Fruit fly (Drosophila melanogaster) whole organism, pupa: Measurements from ENCODE around the gene Taf10.

Source experiments
- CG12605 ChIP-seq: fragments of 200-800 bp; sonication (Bioruptor generic); IDR thresholded peaks from 2 replicates; pipeline ENCODE4 v1.3.6; 2022; ENCODE audit warnings: missing biosample characterization, missing genetic modification characterization
- CG13204 ChIP-seq: fragments of 200-800 bp; sonication (Bioruptor generic); optimal IDR thresholded peaks from 2 replicates; lab custom pipeline; 2018; ENCODE audit warnings: missing biosample characterization, mild to moderate bottlenecking, missing genetic modification characterization, moderate library complexity
- CG14655 ChIP-seq: fragments of 200-800 bp; sonication (Bioruptor generic); optimal IDR thresholded peaks from 3 replicates; lab custom pipeline; 2017; ENCODE audit warnings: mild to moderate bottlenecking, missing biosample characterization, missing genetic modification reagents, missing genetic modification characterization
- CG32121 ChIP-seq: fragments of 200-800 bp; sonication (Bioruptor generic); IDR thresholded peaks from 2 replicates; pipeline ENCODE4 v1.3.6; 2022; ENCODE audit warnings: missing biosample characterization, missing genetic modification characterization
- CG4496 ChIP-seq: fragments of 200-800 bp; sonication (Bioruptor generic); IDR thresholded peaks from 3 replicates; pipeline ENCODE4 v1.3.6; 2022; ENCODE audit warnings: missing biosample characterization, missing genetic modification characterization
- CG8159 ChIP-seq: fragments of 200-800 bp; sonication (Bioruptor generic); optimal IDR thresholded peaks from 3 replicates; lab custom pipeline; 2018; ENCODE audit warnings: missing biosample characterization, mild to moderate bottlenecking, missing genetic modification characterization, moderate library complexity
- CG9948 ChIP-seq: fragments of 200-800 bp; sonication (Bioruptor generic); optimal IDR thresholded peaks from 2 replicates; lab custom pipeline; 2018; ENCODE audit warnings: missing biosample characterization, mild to moderate bottlenecking, missing genetic modification characterization, moderate library complexity
- EcR ChIP-seq: fragments of 200-800 bp; sonication (Bioruptor generic); optimal IDR thresholded peaks from 3 replicates; lab custom pipeline; 2019; ENCODE audit warnings: missing biosample characterization, missing genetic modification characterization, mild to moderate bottlenecking, moderate library complexity, missing genetic modification reagents
- Snoo ChIP-seq: fragments of 200-800 bp; sonication (Bioruptor generic); optimal IDR thresholded peaks from 3 replicates; lab custom pipeline; 2017; ENCODE audit warnings: missing biosample characterization, mild to moderate bottlenecking, missing genetic modification characterization, inconsistent platforms
- gl ChIP-seq: fragments of 200-800 bp; sonication (Bioruptor generic); optimal IDR thresholded peaks from 2 replicates; lab custom pipeline; 2018; ENCODE audit warnings: missing biosample characterization, mild to moderate bottlenecking, missing genetic modification characterization

DNA sequence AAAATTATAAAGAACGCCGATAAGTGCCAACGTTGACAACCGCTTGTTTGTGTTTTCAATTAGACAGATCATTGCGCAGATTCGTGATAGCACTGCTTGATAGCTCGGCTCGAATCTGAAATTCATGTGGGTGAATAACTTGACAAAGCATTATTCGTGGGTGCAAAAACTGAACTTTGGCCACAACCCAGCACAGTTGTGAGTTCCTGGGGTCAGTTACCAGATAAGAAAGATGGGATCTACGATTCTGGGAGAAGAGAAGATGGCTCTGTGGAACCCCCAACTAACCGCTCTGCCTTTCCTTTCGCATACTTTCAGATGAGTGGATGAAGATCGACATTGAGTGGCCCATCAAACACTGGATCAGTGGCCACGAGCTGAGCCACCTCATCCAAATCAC lies 43.1 kb downstream of the Taf10 start:
- TF ChIP-seq Snoo (tag; lab: Kevin White, UChicago) (no peak), CG14655 (no peak), CG8159 (tag; lab: Kevin White, UChicago) (no peak), gl (tag; lab: Kevin White, UChicago) (no peak), EcR (GFP tag; lab: Kevin White, UChicago) (no peak), CG32121 (GFP tag; lab: Robert Waterston, UW) (no peak), CG13204 (GFP tag; lab: Kevin White, UChicago) (no peak), CG9948 (tag; lab: Kevin White, UChicago) (no peak), CG12605 (GFP tag; lab: Robert Waterston, UW) (no peak), CG4496 (GFP tag; lab: Robert Waterston, UW) (no peak)
